Worm (Caenorhabditis elegans) whole organism, late embryonic: ENCODE results near the gene cwp-1.
A peak's percentile ranks its signal among the peaks of the same experiment; 100 is the strongest.

Experiments
- C08G9.2 ChIP-seq: sonication (generic microtip); optimal IDR thresholded peaks from 2 replicates; lab custom pipeline; 2016; ENCODE audit warnings: mild to moderate bottlenecking, missing genetic modification characterization, moderate library complexity, missing compliant biosample characterization
- C38D4.7 ChIP-seq: fragments of 200-800 bp; sonication (Bioruptor generic); optimal IDR thresholded peaks from 2 replicates; lab custom pipeline; 2018; ENCODE audit warnings: mild to moderate bottlenecking, missing genetic modification characterization, moderate library complexity, missing compliant biosample characterization
- F13H6.1 ChIP-seq: sonication (generic microtip); optimal IDR thresholded peaks from 2 replicates; lab custom pipeline; 2016; ENCODE audit warnings: missing genetic modification characterization, missing compliant biosample characterization
- K02D7.2 ChIP-seq: sonication (generic microtip); optimal IDR thresholded peaks from 2 replicates; lab custom pipeline; 2017; ENCODE audit warnings: mild to moderate bottlenecking, missing genetic modification characterization, missing compliant biosample characterization
- K09A11.1 ChIP-seq: sonication (generic microtip); optimal IDR thresholded peaks from 2 replicates; lab custom pipeline; 2017; ENCODE audit warnings: antibody characterized with exemption, mild to moderate bottlenecking, missing genetic modification characterization, missing compliant biosample characterization; ENCODE audit not compliant: insufficient read depth
- Y22D7AL.16 ChIP-seq: sonication (generic microtip); optimal IDR thresholded peaks from 2 replicates; lab custom pipeline; 2016; ENCODE audit warnings: missing genetic modification characterization, missing compliant biosample characterization
- ceh-14 ChIP-seq: sonication (generic microtip); optimal IDR thresholded peaks from 2 replicates; lab custom pipeline; 2016; ENCODE audit warnings: missing genotype, missing genetic modification characterization, missing compliant biosample characterization
- ceh-18 ChIP-seq: sonication (generic microtip); optimal IDR thresholded peaks from 2 replicates; lab custom pipeline; 2016; ENCODE audit warnings: missing genetic modification characterization, missing compliant biosample characterization
- ceh-22 ChIP-seq: sonication (generic microtip); optimal IDR thresholded peaks from 2 replicates; lab custom pipeline; 2017; ENCODE audit warnings: missing biosample characterization, missing genetic modification characterization
- ceh-34 ChIP-seq: sonication (generic microtip); optimal IDR thresholded peaks from 2 replicates; lab custom pipeline; 2016; ENCODE audit warnings: mild to moderate bottlenecking, missing genetic modification characterization, missing compliant biosample characterization
- dmd-4 ChIP-seq: sonication (generic microtip); optimal IDR thresholded peaks from 2 replicates; lab custom pipeline; 2016; ENCODE audit warnings: borderline replicate concordance, missing genetic modification characterization, missing compliant biosample characterization
- dve-1 ChIP-seq: sonication (generic microtip); optimal IDR thresholded peaks from 2 replicates; lab custom pipeline; 2017; ENCODE audit warnings: antibody characterized with exemption, mild to moderate bottlenecking, missing genetic modification characterization, missing compliant biosample characterization
- ets-4 ChIP-seq: sonication (generic microtip); optimal IDR thresholded peaks from 2 replicates; lab custom pipeline; 2016; ENCODE audit warnings: missing genetic modification characterization, missing compliant biosample characterization
- eyg-1 ChIP-seq: sonication (generic microtip); optimal IDR thresholded peaks from 2 replicates; lab custom pipeline; 2016; ENCODE audit warnings: missing genotype, missing genetic modification characterization, missing compliant biosample characterization
- fax-1 ChIP-seq: sonication (generic microtip); optimal IDR thresholded peaks from 2 replicates; lab custom pipeline; 2016; ENCODE audit warnings: missing genotype, missing genetic modification characterization, missing compliant biosample characterization
- fkh-10 ChIP-seq: fragments of 150-350 bp; optimal IDR thresholded peaks from 2 replicates; lab custom pipeline; 2014; ENCODE audit warnings: missing biosample characterization, missing genetic modification reagents, missing genetic modification characterization
- fkh-6 ChIP-seq: sonication (generic microtip); optimal IDR thresholded peaks from 2 replicates; lab custom pipeline; 2016; ENCODE audit warnings: missing genetic modification characterization, missing compliant biosample characterization
- hlh-13 ChIP-seq: fragments of 200-800 bp; sonication (Bioruptor generic); optimal IDR thresholded peaks from 2 replicates; lab custom pipeline; 2018; ENCODE audit warnings: mild to moderate bottlenecking, missing genetic modification characterization, missing compliant biosample characterization
- hlh-15 ChIP-seq: sonication (generic microtip); optimal IDR thresholded peaks from 2 replicates; lab custom pipeline; 2016; ENCODE audit warnings: missing genetic modification characterization, missing compliant biosample characterization
- hlh-30 ChIP-seq: sonication (generic microtip); optimal IDR thresholded peaks from 2 replicates; lab custom pipeline; 2017; ENCODE audit warnings: antibody characterized with exemption, missing genetic modification characterization, missing compliant biosample characterization; ENCODE audit not compliant: insufficient read depth
- hlh-6 ChIP-seq: sonication (generic microtip); optimal IDR thresholded peaks from 2 replicates; lab custom pipeline; 2016; ENCODE audit warnings: missing genotype, missing genetic modification characterization, missing compliant biosample characterization
- lim-6 ChIP-seq: sonication (generic microtip); optimal IDR thresholded peaks from 2 replicates; lab custom pipeline; 2016; ENCODE audit warnings: missing genetic modification characterization, missing compliant biosample characterization
- madf-2 ChIP-seq: sonication (generic microtip); optimal IDR thresholded peaks from 2 replicates; lab custom pipeline; 2017; ENCODE audit warnings: missing genetic modification characterization, missing compliant biosample characterization
- mec-3 ChIP-seq: sonication (generic microtip); optimal IDR thresholded peaks from 2 replicates; lab custom pipeline; 2016; ENCODE audit warnings: borderline replicate concordance, missing genetic modification characterization, missing compliant biosample characterization
- nfya-1 ChIP-seq: sonication (generic microtip); optimal IDR thresholded peaks from 2 replicates; lab custom pipeline; 2017; ENCODE audit warnings: missing genetic modification characterization, mild to moderate bottlenecking, missing compliant biosample characterization, antibody characterized with exemption, moderate library complexity
- nhr-11 ChIP-seq: fragments of 150-350 bp; optimal IDR thresholded peaks from 2 replicates; lab custom pipeline; 2014; ENCODE audit warnings: missing biosample characterization, missing genetic modification characterization
- npax-4 ChIP-seq: sonication (generic microtip); optimal IDR thresholded peaks from 2 replicates; lab custom pipeline; 2016; ENCODE audit warnings: missing genetic modification characterization, missing compliant biosample characterization
- pag-3 ChIP-seq: sonication (generic microtip); optimal IDR thresholded peaks from 2 replicates; lab custom pipeline; 2016; ENCODE audit warnings: missing compliant biosample characterization, missing genetic modification characterization, borderline replicate concordance
- pat-9 ChIP-seq: fragments of 200-800 bp; sonication (Bioruptor generic); optimal IDR thresholded peaks from 2 replicates; lab custom pipeline; 2018; ENCODE audit warnings: mild to moderate bottlenecking, missing genetic modification characterization, moderate library complexity, missing compliant biosample characterization
- pha-2 ChIP-seq: sonication (generic microtip); optimal IDR thresholded peaks from 2 replicates; lab custom pipeline; 2017; ENCODE audit warnings: mild to moderate bottlenecking, missing genetic modification characterization, missing compliant biosample characterization
- rnt-1 ChIP-seq: sonication (generic microtip); optimal IDR thresholded peaks from 2 replicates; lab custom pipeline; 2016; ENCODE audit warnings: missing genetic modification characterization, missing compliant biosample characterization
- sdc-2 ChIP-seq: sonication (generic microtip); optimal IDR thresholded peaks from 2 replicates; lab custom pipeline; 2016; ENCODE audit warnings: missing genotype, missing genetic modification characterization, missing compliant biosample characterization
- sox-2 ChIP-seq: fragments of 200-800 bp; sonication (Bioruptor generic); IDR thresholded peaks from 2 replicates; pipeline ENCODE4 v1.3.6; 2022; ENCODE audit warnings: missing genetic modification reagents, missing genetic modification characterization, missing compliant biosample characterization
- tbx-2 ChIP-seq: sonication (generic microtip); optimal IDR thresholded peaks from 2 replicates; lab custom pipeline; 2016; ENCODE audit warnings: missing genetic modification characterization, missing compliant biosample characterization
- unc-3 ChIP-seq, 2 experiments: fragments of 200-800 bp in 1 of 2; sonication (Bioruptor generic) in 1 of 2; sonication (generic microtip) in 1 of 2; conservative IDR thresholded peaks in 1 of 2; optimal IDR thresholded peaks in 1 of 2; 2 replicates each; pipeline versions ENCODE4 v1.3.6 to Lab custom; 2016 to 2022; ENCODE audit warnings: missing compliant biosample characterization in 2 of 2, missing genetic modification characterization in 2 of 2, missing genetic modification reagents in 1 of 2
- unc-55 ChIP-seq: sonication (generic microtip); optimal IDR thresholded peaks from 2 replicates; lab custom pipeline; 2017; ENCODE audit warnings: missing biosample characterization, missing genetic modification reagents, missing genetic modification characterization
- unc-86 ChIP-seq: sonication (generic microtip); optimal IDR thresholded peaks from 2 replicates; lab custom pipeline; 2016; ENCODE audit warnings: missing genetic modification characterization, missing compliant biosample characterization

Gene cwp-1

DNA sequence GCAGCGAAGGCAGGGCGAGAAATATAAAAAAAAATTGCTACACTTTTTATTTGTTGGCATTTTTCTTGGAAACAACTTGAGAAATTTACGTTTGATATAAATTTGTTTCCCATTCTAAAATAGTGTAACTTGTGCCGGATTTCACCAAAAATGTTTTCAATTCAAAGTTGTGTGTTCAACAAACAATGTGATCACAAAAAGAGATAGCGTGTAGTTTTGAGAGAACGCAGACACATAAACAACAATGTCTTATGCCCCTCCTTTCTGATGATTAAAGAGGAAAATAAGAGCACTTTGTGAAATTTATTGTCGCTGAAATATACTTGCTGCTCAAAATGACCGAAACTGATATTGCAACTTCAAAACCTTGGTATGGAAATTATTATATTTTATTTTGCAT, 6.3 kb upstream of the cwp-1 start, which contains the start of gene abhd-5.1:
abhd-5.1 (plus strand) TSS at position 230 of the 400 bp plus-strand sequence.
- TF ChIP-seq K09A11.1 (no peak), hlh-30 (tag; lab: Kevin White, UChicago) (no peak), fkh-6 (tag; lab: Kevin White, UChicago) (no peak), ceh-18 (tag; lab: Kevin White, UChicago) (no peak), dve-1 (tag; lab: Kevin White, UChicago) (no peak), fkh-10 (GFP tag; lab: Kevin White, UChicago) (no peak), hlh-15 (tag; lab: Kevin White, UChicago) (no peak), madf-2 (tag; lab: Kevin White, UChicago) (no peak)

ce11 chrV:4846507-4846906, 5.4 kb upstream of the cwp-1 start:
- TF ChIP-seq rnt-1 (tag; lab: Kevin White, UChicago) (no peak), ceh-22 (tag; lab: Kevin White, UChicago) (no peak), pag-3 (tag; lab: Kevin White, UChicago) (no peak), pat-9 (tag; lab: Kevin White, UChicago) (no peak), hlh-13 (no peak), eyg-1 (tag; lab: Kevin White, UChicago) (no peak), sox-2 (GFP tag; lab: Robert Waterston, UW) (no peak), ceh-14 (tag; lab: Kevin White, UChicago) (no peak), hlh-6 (tag; lab: Kevin White, UChicago) (no peak)

DNA sequence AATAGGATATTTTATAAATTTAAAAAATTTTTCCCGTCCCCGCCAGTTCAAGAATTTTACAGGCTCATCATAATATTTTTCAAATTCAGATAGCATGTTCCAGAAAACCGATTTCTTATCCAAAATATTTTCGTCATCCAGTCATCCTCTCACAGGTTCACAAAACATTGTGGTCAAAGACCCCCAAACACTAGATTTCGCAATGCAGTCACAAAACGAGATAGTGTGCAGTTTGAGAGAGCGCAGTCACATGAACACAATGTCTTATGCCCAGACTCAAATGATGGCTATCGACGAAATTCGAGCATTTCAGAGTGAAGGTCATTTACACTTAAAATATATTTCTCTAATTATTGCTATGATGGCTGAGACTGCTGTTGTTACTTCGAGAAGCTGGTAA, 3.5 kb upstream of the cwp-1 start, which contains the start of gene abhd-5.2:
abhd-5.2 (plus strand) TSS at position 95 of the 400 bp plus-strand sequence.
- TF ChIP-seq unc-55 (GFP tag; lab: Kevin White, UChicago), result peak; percentile 51
- peak; percentile 89 for TF ChIP-seq hlh-30 (tag; lab: Kevin White, UChicago)
- no peak for TF ChIP-seq unc-86 (tag; lab: Kevin White, UChicago)

DNA sequence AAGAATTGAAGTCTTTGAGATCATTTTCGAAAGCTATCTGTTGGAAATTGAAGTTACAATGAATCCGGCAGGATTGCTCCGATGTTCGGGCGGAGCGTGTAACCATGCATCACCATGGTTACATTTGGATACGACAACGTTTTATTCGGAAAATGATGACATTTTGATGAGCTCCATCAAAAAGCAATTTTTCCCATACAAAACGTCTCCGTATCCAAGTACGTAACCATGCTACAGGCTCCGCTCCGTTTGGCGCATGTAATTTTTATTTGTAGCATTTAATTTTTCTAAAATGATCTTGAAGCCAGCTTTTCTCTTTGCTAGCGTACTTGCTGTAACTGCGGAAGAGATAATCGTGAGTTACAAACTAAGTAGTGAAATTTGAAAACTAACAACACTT, 1.5 kb upstream of the cwp-1 start, which contains the start of the genes cwp-2 and cwp-3:
cwp-2 (minus strand) TSS at position 101 of the 400 bp plus-strand sequence.
cwp-3 (plus strand) TSS at position 293 of the 400 bp plus-strand sequence.
- TF ChIP-seq pha-2 (tag; lab: Kevin White, UChicago) (no peak), ets-4 (tag; lab: Kevin White, UChicago) (no peak), fkh-6 (tag; lab: Kevin White, UChicago) (no peak), npax-4 (tag; lab: Kevin White, UChicago) (no peak), fax-1 (no peak), F13H6.1 (tag; lab: Kevin White, UChicago) (no peak), tbx-2 (tag; lab: Kevin White, UChicago) (no peak), mec-3 (tag; lab: Kevin White, UChicago) (no peak), C08G9.2 (tag; lab: Kevin White, UChicago) (no peak), ceh-18 (tag; lab: Kevin White, UChicago) (no peak), pat-9 (tag; lab: Kevin White, UChicago) (no peak), Y22D7AL.16 (no peak), rnt-1 (tag; lab: Kevin White, UChicago) (no peak), ceh-34 (tag; lab: Kevin White, UChicago) (no peak)

- TF ChIP-seq dmd-4 (tag; lab: Kevin White, UChicago) (no peak), sdc-2 (no peak), K02D7.2 (tag; lab: Kevin White, UChicago) (no peak), hlh-13 (no peak), fkh-10 (GFP tag; lab: Kevin White, UChicago) (no peak), ceh-34 (tag; lab: Kevin White, UChicago) (no peak), lim-6 (tag; lab: Kevin White, UChicago) (no peak), fkh-6 (tag; lab: Kevin White, UChicago) (no peak), unc-3 (GFP tag; conservative IDR thresholded peaks at IDR 0.05; lab: Robert Waterston, UW) (no peak), unc-3 (tag; optimal IDR thresholded peaks at IDR 0.05; lab: Kevin White, UChicago) (no peak), C38D4.7 (GFP tag; lab: Kevin White, UChicago) (no peak), nhr-11 (tag; lab: Kevin White, UChicago) (no peak), nfya-1 (tag; lab: Kevin White, UChicago) (no peak), unc-55 (GFP tag; lab: Kevin White, UChicago) (no peak), hlh-30 (tag; lab: Kevin White, UChicago) (no peak)
Measured at ce11 chrV:4839913-4840312, 1.2 kb downstream of the cwp-1 start, which contains the start of gene nas-9. Gene nas-9 (minus strand): TSS chrV:4840013.
